Fruit fly (Drosophila melanogaster): Measurements from ENCODE around the gene CG14089.

CG14089 gene

DNA sequence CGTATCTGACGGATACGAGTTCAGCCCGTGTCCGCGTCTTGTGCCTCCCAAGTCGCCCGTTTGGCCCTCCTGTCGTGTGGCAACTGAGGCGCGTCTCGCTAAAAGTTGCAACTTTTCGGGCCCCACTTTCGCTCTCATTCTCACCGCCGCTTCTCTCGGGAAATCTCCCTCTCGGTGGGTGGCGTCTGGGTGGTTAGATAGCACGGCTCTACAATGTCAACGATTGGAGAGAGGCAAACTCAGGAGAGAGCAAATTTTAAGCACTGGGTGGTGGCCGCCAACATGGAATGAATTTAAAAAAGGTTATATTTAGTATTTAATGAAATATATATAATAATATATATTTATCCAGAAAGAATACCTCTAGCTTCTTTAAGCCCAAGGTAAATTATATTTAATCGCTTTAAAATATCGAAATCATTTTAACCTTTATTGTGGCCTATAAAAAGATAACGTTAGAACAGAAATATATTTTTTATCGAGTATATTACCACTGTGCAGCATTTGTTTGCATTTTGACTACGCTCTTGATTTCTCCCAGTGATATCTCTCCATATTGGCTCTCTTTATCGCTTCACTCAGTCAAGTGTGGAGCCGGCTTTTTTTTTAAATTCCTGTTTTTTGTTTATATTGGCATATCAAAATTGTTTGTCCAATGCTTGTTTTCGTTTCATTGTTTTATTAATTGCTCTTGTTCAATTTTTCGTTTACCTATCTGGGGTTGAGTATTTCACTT, 12.0 kb upstream of the CG14089 start, which contains the start of gene Gbs-76A (continued):
- TF ChIP-seq CG11696 (GFP tag; IDR thresholded peaks at IDR 0.05) (no peak), Sox100B (GFP tag; optimal IDR thresholded peaks at IDR 0.05) (peak; percentile 85), CG1647 (GFP tag; optimal IDR thresholded peaks at IDR 0.05) (no peak), psq (GFP tag; optimal IDR thresholded peaks at IDR 0.05) (peak; percentile 10), CG13287 (GFP tag; IDR thresholded peaks at IDR 0.05; ENCODE audit: partially characterized antibody) (peak; percentile 67), CG15601 (tag; optimal IDR thresholded peaks at IDR 0.05) (peak; percentile 82), z (GFP tag; IDR thresholded peaks at IDR 0.05) (no peak), nerfin-2 (GFP tag; IDR thresholded peaks at IDR 0.05; ENCODE audit: partially characterized antibody) (peak; percentile 20; the same call in 1 of the 2 replicates), CG1792 (GFP tag; optimal IDR thresholded peaks at IDR 0.05) (no peak), CG3407 (GFP tag; optimal IDR thresholded peaks at IDR 0.05) (peak; percentile 56), CG8478 (optimal IDR thresholded peaks at IDR 0.05) (no peak), CG13775 (GFP tag; optimal IDR thresholded peaks at IDR 0.05) (peak; percentile 76), bigmax (GFP tag; optimal IDR thresholded peaks at IDR 0.05) (no peak), crp (GFP tag; optimal IDR thresholded peaks at IDR 0.05) (no peak), H2.0 (GFP tag; IDR thresholded peaks at IDR 0.05) (peak; percentile 63), da (GFP tag; optimal IDR thresholded peaks at IDR 0.05) (no peak), fd96Cb (tag; optimal IDR thresholded peaks at IDR 0.05) (peak; percentile 76), kay (GFP tag; optimal IDR thresholded peaks at IDR 0.05) (peak; percentile 44), CG6765 (GFP tag; optimal IDR thresholded peaks at IDR 0.05) (peak; percentile 85), Lpt (GFP tag; optimal IDR thresholded peaks at IDR 0.05) (no peak), CG8089 (GFP tag; optimal IDR thresholded peaks at IDR 0.05) (peak; percentile 3), rib (GFP tag; IDR thresholded peaks at IDR 0.05) (no peak), so (GFP tag; IDR thresholded peaks at IDR 0.05) (no peak; the same call in 2 of the 3 replicates), Bteb2 (GFP tag; optimal IDR thresholded peaks at IDR 0.05) (peak; percentile 0), toy (GFP tag; IDR thresholded peaks at IDR 0.05) (peak; percentile 24; the same call in 1 of the 2 replicates), h (optimal IDR thresholded peaks at IDR 0.05) (no peak), gt (GFP tag; IDR thresholded peaks at IDR 0.05) (no peak), Spps (tag; optimal IDR thresholded peaks at IDR 0.05) (no peak), CG8388 (GFP tag; optimal IDR thresholded peaks at IDR 0.05) (peak; percentile 84), sqz (GFP tag; optimal IDR thresholded peaks at IDR 0.05) (peak; percentile 58), Neu2 (GFP tag; optimal IDR thresholded peaks at IDR 0.05; ENCODE audit: borderline replicate concordance) (no peak), ems (GFP tag; optimal IDR thresholded peaks at IDR 0.05) (no peak), lov (optimal IDR thresholded peaks at IDR 0.05) (no peak), lov (GFP tag; IDR thresholded peaks at IDR 0.05) (0 out of 3 replicates have a peak, but pooled peaks have one; percentile 27), Kr (GFP tag; optimal IDR thresholded peaks at IDR 0.05) (no peak), dan (GFP tag; IDR thresholded peaks at IDR 0.05) (no peak), fru (optimal IDR thresholded peaks at IDR 0.05) (no peak), cato (GFP tag; optimal IDR thresholded peaks at IDR 0.05; ENCODE audit: borderline replicate concordance) (peak; percentile 23), CG3281 (GFP tag; optimal IDR thresholded peaks at IDR 0.05) (peak; percentile 85), CG14965 (GFP tag; optimal IDR thresholded peaks at IDR 0.05; ENCODE audit: borderline replicate concordance) (no peak), ara (GFP tag; IDR thresholded peaks at IDR 0.05) (peak; percentile 73; the same call in 1 of the 2 replicates), NFAT (GFP tag; IDR thresholded peaks at IDR 0.05) (0 out of 2 replicates have a peak, but pooled peaks have one; percentile 6), Ets65A (GFP tag) (peak; percentile 66), prd (optimal IDR thresholded peaks at IDR 0.05) (no peak), prd (GFP tag; IDR thresholded peaks at IDR 0.05) (peak; percentile 65), Ptx1 (GFP tag; IDR thresholded peaks at IDR 0.05) (peak; percentile 84), ham (GFP tag; IDR thresholded peaks at IDR 0.05) (no peak), ci (GFP tag; IDR thresholded peaks at IDR 0.05) (peak; percentile 80), insv (GFP tag; optimal IDR thresholded peaks at IDR 0.05) (peak in 1 of 2 experiments; percentile 38), Sry-β (GFP tag; optimal IDR thresholded peaks at IDR 0.05) (no peak), CG10654 (GFP tag; optimal IDR thresholded peaks at IDR 0.05) (peak; percentile 1)
